Worm (Caenorhabditis elegans): ENCODE data around the gene M110.8.

ce11 chrII:8193922-8194321 lies 15.5 kb downstream of the M110.8 start:
- TF ChIP-seq egl-27 (tag; optimal IDR thresholded peaks at IDR 0.05) (no peak), pqm-1 (tag; optimal IDR thresholded peaks at IDR 0.05) (no peak), nhr-25 (tag; optimal IDR thresholded peaks at IDR 0.05) (no peak), elt-1 (tag; optimal IDR thresholded peaks at IDR 0.05) (no peak), nhr-237 (tag; optimal IDR thresholded peaks at IDR 0.05) (no peak), mdl-1 (tag; optimal IDR thresholded peaks at IDR 0.05) (no peak), nhr-12 (tag; optimal IDR thresholded peaks at IDR 0.05) (no peak), daf-12 (tag; optimal IDR thresholded peaks at IDR 0.05) (no peak), elt-3 (tag; optimal IDR thresholded peaks at IDR 0.05) (no peak), snpc-4 (tag; optimal IDR thresholded peaks at IDR 0.05) (no peak), ztf-4 (tag; optimal IDR thresholded peaks at IDR 0.05) (no peak), nfya-1 (tag; optimal IDR thresholded peaks at IDR 0.05; ENCODE audit: insufficient read depth) (no peak), unc-62 (GFP tag; optimal IDR thresholded peaks at IDR 0.05) (no peak)

Data from whole organism, L3 larva.